Worm (Caenorhabditis elegans): Measurements from ENCODE around the gene C54D10.13.

ce11 chrV:12410416-12411001, 21.6 kb downstream of the C54D10.13 start, which contains the start of gene hrg-2:
- no peak for TF ChIP-seq ama-1 (optimal IDR thresholded peaks at IDR 0.05)
- no peak for TF ChIP-seq tbx-37 (GFP tag; conservative IDR thresholded peaks at IDR 0.05)
- TF ChIP-seq flt-1 (GFP tag; IDR thresholded peaks at IDR 0.05): no peak
- no peak for TF ChIP-seq tbx-11 (GFP tag; IDR thresholded peaks at IDR 0.05)
- TF ChIP-seq B0310.2 (tag; optimal IDR thresholded peaks at IDR 0.05): no peak
- no peak for TF ChIP-seq scrt-1 (GFP tag; IDR thresholded peaks at IDR 0.05)
- no peak for TF ChIP-seq aly-1 (tag; optimal IDR thresholded peaks at IDR 0.05)
- no peak for TF ChIP-seq hmg-4 (GFP tag; optimal IDR thresholded peaks at IDR 0.05)
- TF ChIP-seq sea-1 (GFP tag; conservative IDR thresholded peaks at IDR 0.05): no peak
- no peak for TF ChIP-seq hnd-1 (tag; optimal IDR thresholded peaks at IDR 0.05)
- no peak for TF ChIP-seq F13C5.2 (tag; optimal IDR thresholded peaks at IDR 0.05)

All from whole organism, early embryonic.